Worm (Caenorhabditis elegans): ENCODE results near the gene F56C9.3.

DNA sequence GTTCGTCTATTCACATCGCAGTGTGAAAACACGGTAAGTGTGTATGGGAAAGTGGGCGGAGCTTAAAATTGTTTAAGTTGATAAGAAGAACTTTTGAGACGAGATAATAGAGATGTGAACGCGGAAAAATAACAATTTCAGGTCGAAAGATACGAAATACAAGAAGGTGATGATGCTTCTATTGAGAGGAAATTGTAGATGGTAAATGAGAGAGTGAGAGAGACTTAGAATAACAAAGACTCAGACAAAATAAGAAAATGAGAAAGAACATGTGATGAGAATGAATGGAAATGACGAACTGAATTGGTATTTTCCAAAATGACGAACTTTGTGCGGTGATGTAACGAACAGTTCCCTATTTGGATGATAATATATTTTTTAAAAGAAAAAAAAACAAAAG is 40.0 kb upstream of the F56C9.3 start:
- TF ChIP-seq elt-1 (tag; optimal IDR thresholded peaks at IDR 0.05) (no peak), daf-12 (tag; optimal IDR thresholded peaks at IDR 0.05) (no peak), unc-62 (GFP tag; optimal IDR thresholded peaks at IDR 0.05) (no peak), nhr-237 (tag; optimal IDR thresholded peaks at IDR 0.05) (no peak)
